Worm (Caenorhabditis elegans) whole organism, midembryonic: Measurements from ENCODE around the gene ddx-19.

ENCODE experiments used
- cog-1 ChIP-seq: sonication (generic microtip); optimal IDR thresholded peaks from 2 replicates; lab custom pipeline; 2016; ENCODE audit warnings: missing genetic modification characterization, missing compliant biosample characterization
- flt-1 ChIP-seq: fragments of 200-800 bp; sonication (Bioruptor generic); IDR thresholded peaks from 2 replicates; pipeline ENCODE4 v1.3.6; 2022; ENCODE audit warnings: missing genetic modification characterization, missing compliant biosample characterization
- med-1 ChIP-seq: sonication (generic microtip); optimal IDR thresholded peaks from 2 replicates; lab custom pipeline; 2017; ENCODE audit warnings: missing genetic modification characterization, mild to moderate bottlenecking, missing compliant biosample characterization, antibody characterized with exemption, missing genetic modification reagents; ENCODE audit not compliant: insufficient read depth
- tab-1 ChIP-seq: fragments of 200-800 bp; sonication (Bioruptor generic); IDR thresholded peaks from 2 replicates; pipeline ENCODE4 v1.3.6; 2022; ENCODE audit warnings: missing genetic modification characterization, missing compliant biosample characterization
- ztf-29 ChIP-seq: fragments of 200-800 bp; sonication (Bioruptor generic); IDR thresholded peaks from 2 replicates; pipeline ENCODE4 v1.3.6; 2022; ENCODE audit warnings: missing genetic modification reagents, missing genetic modification characterization, missing compliant biosample characterization

DNA sequence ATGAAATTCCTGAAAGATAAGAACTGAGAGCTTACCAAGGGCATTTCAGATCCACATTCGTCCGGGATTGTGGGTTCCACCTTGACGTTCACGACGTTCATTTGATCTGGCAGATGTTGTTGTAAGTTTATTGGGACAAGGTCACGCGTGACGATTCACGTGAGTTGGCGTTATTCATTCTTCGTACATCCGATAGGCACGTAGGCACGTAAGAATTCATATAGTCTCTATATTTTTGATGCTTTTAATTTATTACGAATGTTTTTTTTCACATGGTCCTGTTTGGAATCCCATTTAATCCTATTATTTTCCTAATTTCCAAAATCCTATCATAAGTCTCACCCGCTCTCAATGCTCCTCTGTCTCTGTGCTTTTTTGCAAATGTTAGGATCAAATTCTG is 27.2 kb downstream of the ddx-19 start, which contains the start of gene B0457.4:
- TF ChIP-seq tab-1 (GFP tag; lab: Robert Waterston, UW) (no peak), flt-1 (GFP tag; lab: Robert Waterston, UW) (no peak), ztf-29 (GFP tag; lab: Robert Waterston, UW) (no peak), med-1 (GFP tag; lab: Kevin White, UChicago) (no peak), cog-1 (tag; lab: Kevin White, UChicago) (no peak)
